Worm (Caenorhabditis elegans) whole organism, L4 larva: ENCODE results near the gene unc-45.

Source experiments
- F10B5.3 ChIP-seq: sonication (generic microtip); optimal IDR thresholded peaks from 2 replicates; lab custom pipeline; 2016; ENCODE audit warnings: mild to moderate bottlenecking, missing genetic modification characterization, missing compliant biosample characterization
- F37D6.2 ChIP-seq: sonication (generic microtip); optimal IDR thresholded peaks from 2 replicates; lab custom pipeline; 2016; ENCODE audit warnings: mild to moderate bottlenecking, missing genetic modification characterization, missing compliant biosample characterization
- F49E8.2 ChIP-seq: sonication (generic microtip); optimal IDR thresholded peaks from 2 replicates; lab custom pipeline; 2016; ENCODE audit warnings: missing compliant biosample characterization, mild to moderate bottlenecking, missing genetic modification characterization, borderline replicate concordance
- Y5F2A.4 ChIP-seq: fragments of 200-800 bp; sonication (Bioruptor generic); optimal IDR thresholded peaks from 2 replicates; lab custom pipeline; 2018; ENCODE audit warnings: mild to moderate bottlenecking, missing genetic modification characterization, missing compliant biosample characterization
- arid-1 ChIP-seq: fragments of 200-800 bp; sonication (Bioruptor generic); conservative IDR thresholded peaks from 2 replicates; pipeline ENCODE4 v1.3.6; 2022; ENCODE audit warnings: missing genetic modification reagents, missing genetic modification characterization, missing compliant biosample characterization
- ceh-20 ChIP-seq: fragments of 200-800 bp; sonication (Bioruptor generic); IDR thresholded peaks from 2 replicates; pipeline ENCODE4 v1.3.6; 2022; ENCODE audit warnings: missing genetic modification reagents, missing genetic modification characterization, missing compliant biosample characterization
- ceh-28 ChIP-seq: fragments of 150-350 bp; optimal IDR thresholded peaks from 2 replicates; lab custom pipeline; 2014; ENCODE audit warnings: missing biosample characterization, missing genetic modification reagents, missing genetic modification characterization
- cey-2 ChIP-seq: sonication (generic microtip); optimal IDR thresholded peaks from 3 replicates; lab custom pipeline; 2017; ENCODE audit warnings: missing genetic modification characterization, mild to moderate bottlenecking, missing compliant biosample characterization, antibody characterized with exemption, borderline replicate concordance; ENCODE audit not compliant: insufficient read depth
- daf-12 ChIP-seq: fragments of 150-350 bp; optimal IDR thresholded peaks from 2 replicates; lab custom pipeline; 2014; ENCODE audit warnings: missing biosample characterization, missing genetic modification reagents, missing genetic modification characterization
- daf-16 ChIP-seq, 3 experiments: sonication (generic microtip); optimal IDR thresholded peaks; 2 replicates each; lab custom pipeline; 2016 to 2017; ENCODE audit warnings: missing genetic modification characterization in 3 of 3, missing genetic modification reagents in 3 of 3, mild to moderate bottlenecking in 2 of 3, missing compliant biosample characterization in 2 of 3, missing biosample characterization in 1 of 3, moderate library complexity in 1 of 3
- daf-19 ChIP-seq: fragments of 200-800 bp; sonication (Bioruptor generic); conservative IDR thresholded peaks from 2 replicates; pipeline ENCODE4 v1.3.6; 2022; ENCODE audit warnings: missing genetic modification characterization, missing compliant biosample characterization
- daf-8 ChIP-seq: fragments of 200-800 bp; sonication (Bioruptor generic); IDR thresholded peaks from 2 replicates; pipeline ENCODE4 v1.3.6; 2022; ENCODE audit warnings: missing genetic modification characterization, missing compliant biosample characterization
- dmd-6 ChIP-seq: fragments of 200-800 bp; sonication (Bioruptor generic); IDR thresholded peaks from 2 replicates; pipeline ENCODE4 v1.3.6; 2022; ENCODE audit warnings: missing genetic modification reagents, missing genetic modification characterization, missing compliant biosample characterization
- dmd-8 ChIP-seq: fragments of 200-800 bp; sonication (Bioruptor generic); IDR thresholded peaks from 2 replicates; pipeline ENCODE4 v1.3.6; 2022; ENCODE audit warnings: missing genetic modification characterization, missing compliant biosample characterization
- egl-27 ChIP-seq: sonication (generic microtip); optimal IDR thresholded peaks from 3 replicates; lab custom pipeline; 2017; ENCODE audit warnings: missing biosample characterization, missing genetic modification reagents, missing genetic modification characterization
- hlh-11 ChIP-seq: fragments of 200-800 bp; sonication (Bioruptor generic); optimal IDR thresholded peaks from 2 replicates; lab custom pipeline; 2018; ENCODE audit warnings: mild to moderate bottlenecking, missing genetic modification characterization, missing compliant biosample characterization
- hmg-1.1 ChIP-seq: fragments of 200-800 bp; sonication (Bioruptor generic); IDR thresholded peaks from 2 replicates; pipeline ENCODE4 v1.3.6; 2022; ENCODE audit warnings: missing genetic modification reagents, missing genetic modification characterization, missing compliant biosample characterization
- lin-15B ChIP-seq: fragments of 150-350 bp; sonication (generic microtip); optimal IDR thresholded peaks from 3 replicates; lab custom pipeline; 2014; ENCODE audit warnings: missing biosample characterization, missing genetic modification characterization
- lir-3 ChIP-seq: sonication (generic microtip); optimal IDR thresholded peaks from 2 replicates; lab custom pipeline; 2016; ENCODE audit warnings: mild to moderate bottlenecking, missing genetic modification characterization, missing compliant biosample characterization
- madf-5 ChIP-seq, 2 experiments: fragments of 200-800 bp; sonication (Bioruptor generic); IDR thresholded peaks; 2 replicates each; pipeline ENCODE4 v1.3.6; 2022; ENCODE audit warnings: missing compliant biosample characterization in 2 of 2, missing genetic modification characterization in 2 of 2
- mdl-1 ChIP-seq, 2 experiments: fragments of 150-350 bp in 1 of 2; sonication (generic microtip) in 1 of 2; optimal IDR thresholded peaks; 2 replicates each; lab custom pipeline; 2014 to 2017; ENCODE audit warnings: missing biosample characterization in 2 of 2, missing genetic modification characterization in 2 of 2
- mdt-29 ChIP-seq: fragments of 200-800 bp; sonication (Bioruptor generic); IDR thresholded peaks from 2 replicates; pipeline ENCODE4 v1.3.6; 2022; ENCODE audit warnings: missing genetic modification reagents, missing genetic modification characterization, missing compliant biosample characterization
- mes-2 ChIP-seq: sonication (generic microtip); optimal IDR thresholded peaks from 2 replicates; lab custom pipeline; 2016; ENCODE audit warnings: missing genotype, mild to moderate bottlenecking, missing genetic modification characterization, missing compliant biosample characterization; ENCODE audit not compliant: poor library complexity, severe bottlenecking
- mxl-3 ChIP-seq: fragments of 200-800 bp; sonication (Bioruptor generic); optimal IDR thresholded peaks from 2 replicates; lab custom pipeline; 2018; ENCODE audit warnings: mild to moderate bottlenecking, missing genetic modification characterization, missing compliant biosample characterization
- nhr-102 ChIP-seq: sonication (generic microtip); optimal IDR thresholded peaks from 2 replicates; lab custom pipeline; 2016; ENCODE audit warnings: mild to moderate bottlenecking, missing genetic modification characterization, moderate library complexity, missing compliant biosample characterization
- nhr-237 ChIP-seq: sonication (generic microtip); optimal IDR thresholded peaks from 2 replicates; lab custom pipeline; 2017; ENCODE audit warnings: missing biosample characterization, missing genetic modification characterization
- nhr-28 ChIP-seq: fragments of 150-350 bp; optimal IDR thresholded peaks from 2 replicates; lab custom pipeline; 2014; ENCODE audit warnings: missing biosample characterization, missing genetic modification characterization
- nhr-42 ChIP-seq: fragments of 200-800 bp; sonication (Bioruptor generic); IDR thresholded peaks from 2 replicates; pipeline ENCODE4 v1.3.6; 2022; ENCODE audit warnings: missing genetic modification characterization, missing compliant biosample characterization
- nhr-76 ChIP-seq: fragments of 150-350 bp; optimal IDR thresholded peaks from 2 replicates; lab custom pipeline; 2014; ENCODE audit warnings: missing biosample characterization, missing genetic modification characterization
- pha-4 ChIP-seq, 2 experiments: fragments of 150-350 bp in 1 of 2; fragments of 200-800 bp in 1 of 2; sonication (Bioruptor generic) in 1 of 2; IDR thresholded peaks in 1 of 2; optimal IDR thresholded peaks in 1 of 2; 2 replicates each; pipeline versions ENCODE4 v1.3.6 to Lab custom; 2014 to 2022; ENCODE audit warnings: missing genetic modification characterization in 2 of 2, missing genetic modification reagents in 2 of 2, missing biosample characterization in 1 of 2, missing compliant biosample characterization in 1 of 2
- php-3 ChIP-seq: fragments of 200-800 bp; sonication (Bioruptor generic); IDR thresholded peaks from 2 replicates; pipeline ENCODE4 v1.3.6; 2022; ENCODE audit warnings: missing genetic modification reagents, missing genetic modification characterization, missing compliant biosample characterization
- rbr-2 ChIP-seq: sonication (generic microtip); optimal IDR thresholded peaks from 2 replicates; lab custom pipeline; 2016; ENCODE audit warnings: missing genotype, missing genetic modification characterization, missing compliant biosample characterization
- sdz-12 ChIP-seq: fragments of 200-800 bp; sonication (Bioruptor generic); optimal IDR thresholded peaks from 2 replicates; lab custom pipeline; 2018; ENCODE audit warnings: mild to moderate bottlenecking, missing genetic modification characterization, missing compliant biosample characterization
- set-16 ChIP-seq: fragments of 200-800 bp; sonication (Bioruptor generic); IDR thresholded peaks from 2 replicates; pipeline ENCODE4 v1.3.6; 2022; ENCODE audit warnings: missing genetic modification reagents, missing genetic modification characterization, missing compliant biosample characterization
- snpc-4 ChIP-seq: fragments of 150-350 bp; optimal IDR thresholded peaks from 2 replicates; lab custom pipeline; 2014; ENCODE audit warnings: missing biosample characterization, missing genetic modification characterization
- spr-3 ChIP-seq: fragments of 200-800 bp; sonication (Bioruptor generic); optimal IDR thresholded peaks from 2 replicates; lab custom pipeline; 2018; ENCODE audit warnings: mild to moderate bottlenecking, missing genetic modification characterization, missing compliant biosample characterization
- tag-97 ChIP-seq: fragments of 200-800 bp; sonication (Bioruptor generic); IDR thresholded peaks from 2 replicates; pipeline ENCODE4 v1.3.6; 2022; ENCODE audit warnings: missing genetic modification characterization, missing compliant biosample characterization
- unc-130 ChIP-seq: sonication (generic microtip); optimal IDR thresholded peaks from 2 replicates; lab custom pipeline; 2016; ENCODE audit warnings: missing genetic modification reagents, missing genetic modification characterization, missing compliant biosample characterization
- unc-62 ChIP-seq, 3 experiments: fragments of 150-350 bp in 1 of 3; sonication (generic microtip); optimal IDR thresholded peaks in 2 of 3; peaks in 1 of 3; 1 replicate in 1 of 3; 2 replicates in 2 of 3; lab custom pipeline; 2014 to 2017; ENCODE audit warnings: missing biosample characterization in 3 of 3, missing genetic modification characterization in 3 of 3, missing genetic modification reagents in 3 of 3, missing genotype in 1 of 3
- zfp-2 ChIP-seq: sonication (generic microtip); optimal IDR thresholded peaks from 2 replicates; lab custom pipeline; 2016; ENCODE audit warnings: mild to moderate bottlenecking, missing genetic modification characterization, missing compliant biosample characterization

Gene unc-45

ce11 chrIII:512117-512516, 20.8 kb downstream of the unc-45 start, which contains the start of gene F30H5.3:
TSS of gene F30H5.3 (minus strand) at chrIII:512217.
- TF ChIP-seq F37D6.2 (tag; lab: Kevin White, UChicago), result no peak
- 0 out of 2 replicates have a peak, but pooled peaks have one; percentile 13 for TF ChIP-seq dmd-8

- TF ChIP-seq set-16, result peak; percentile 57
- no peak for TF ChIP-seq nhr-42 (GFP tag; lab: Robert Waterston, UW)
Measured at ce11 chrIII:513360-513759, 22.0 kb downstream of the unc-45 start.

ce11 chrIII:523944-524343, 32.6 kb downstream of the unc-45 start, which contains the start of gene T22F7.3:
TSS of gene T22F7.3 (minus strand) at chrIII:524044.
- TF ChIP-seq F10B5.3 (tag; lab: Kevin White, UChicago) (no peak), mdt-29 (GFP tag; lab: Robert Waterston, UW) (no peak), hmg-1.1 (GFP tag; lab: Robert Waterston, UW) (no peak), rbr-2 (tag; lab: Kevin White, UChicago) (no peak), daf-19 (no peak), unc-62 (GFP tag; optimal IDR thresholded peaks at IDR 0.05 in 1 of 2; lab: Kevin White, UChicago) (peak in 1 of 2 experiments; percentile 6), unc-62 (tag; optimal IDR thresholded peaks at IDR 0.05; lab: Kevin White, UChicago) (no peak)

- TF ChIP-seq mdl-1 (tag; optimal IDR thresholded peaks at IDR 0.05; lab: Kevin White, UChicago), result no peak
- no peak for TF ChIP-seq sdz-12 (GFP tag; lab: Kevin White, UChicago)
- TF ChIP-seq cey-2 (tag; lab: Kevin White, UChicago), result no peak
- TF ChIP-seq daf-12, result no peak
- TF ChIP-seq ceh-20 (GFP tag; lab: Robert Waterston, UW), result no peak
- no peak for TF ChIP-seq lin-15B (tag; lab: Kevin White, UChicago)
- TF ChIP-seq mes-2 (tag; lab: Kevin White, UChicago), result no peak
- TF ChIP-seq spr-3 (GFP tag; lab: Kevin White, UChicago), result no peak
- TF ChIP-seq hlh-11 (tag; lab: Kevin White, UChicago), result no peak
- TF ChIP-seq F10B5.3 (tag; lab: Kevin White, UChicago), result no peak
- no peak for TF ChIP-seq Y5F2A.4 (GFP tag; lab: Kevin White, UChicago)
- no peak for TF ChIP-seq snpc-4 (tag; lab: Kevin White, UChicago)
- no peak for TF ChIP-seq daf-8 (GFP tag; lab: Robert Waterston, UW)
- TF ChIP-seq madf-5 (GFP tag; IDR thresholded peaks at IDR 0.05; lab: Robert Waterston, UW), result no peak
- TF ChIP-seq lir-3 (tag; lab: Kevin White, UChicago), result no peak
- TF ChIP-seq php-3 (GFP tag; lab: Robert Waterston, UW), result no peak
- no peak for TF ChIP-seq mxl-3 (GFP tag; lab: Kevin White, UChicago)
- no peak for TF ChIP-seq pha-4 (GFP tag; IDR thresholded peaks at IDR 0.05; lab: Robert Waterston, UW)
- no peak for TF ChIP-seq pha-4 (tag; optimal IDR thresholded peaks at IDR 0.05; lab: Kevin White, UChicago)
Measured at ce11 chrIII:526824-527223, 35.5 kb downstream of the unc-45 start, which contains the start of gene T22F7.4. TSS of gene T22F7.4 (minus strand) at chrIII:526924.

ce11 chrIII:530899-531298, 39.6 kb downstream of the unc-45 start:
- TF ChIP-seq F49E8.2 (no peak), nhr-102 (tag; lab: Kevin White, UChicago) (no peak), nhr-28 (tag; lab: Kevin White, UChicago) (peak; percentile 7), mdt-29 (GFP tag; lab: Robert Waterston, UW) (no peak), zfp-2 (no peak), dmd-6 (GFP tag; lab: Robert Waterston, UW) (peak; percentile 25; the same call in 1 of the 2 replicates), unc-130 (GFP tag; lab: Kevin White, UChicago) (no peak), egl-27 (tag; lab: Kevin White, UChicago) (no peak), ceh-28 (no peak), arid-1 (GFP tag; lab: Robert Waterston, UW) (no peak), nhr-237 (tag; lab: Kevin White, UChicago) (no peak), tag-97 (GFP tag; lab: Robert Waterston, UW) (no peak), lir-3 (tag; lab: Kevin White, UChicago) (no peak), hlh-11 (tag; lab: Kevin White, UChicago) (no peak), snpc-4 (tag; lab: Kevin White, UChicago) (no peak), Y5F2A.4 (GFP tag; lab: Kevin White, UChicago) (no peak), hmg-1.1 (GFP tag; lab: Robert Waterston, UW) (no peak), nhr-76 (tag; lab: Kevin White, UChicago) (no peak), set-16 (no peak), mes-2 (tag; lab: Kevin White, UChicago) (no peak), daf-16 (GFP tag; optimal IDR thresholded peaks at IDR 0.05; lab: Kevin White, UChicago) (no peak), daf-16 (tag; optimal IDR thresholded peaks at IDR 0.05; lab: Kevin White, UChicago) (peak; percentile 97), unc-62 (GFP tag; optimal IDR thresholded peaks at IDR 0.05 in 1 of 2; lab: Kevin White, UChicago) (peak in 1 of 2 experiments; percentile 55), unc-62 (tag; optimal IDR thresholded peaks at IDR 0.05; lab: Kevin White, UChicago) (no peak)
